Worm (Caenorhabditis elegans): Measurements from ENCODE around the gene F26F2.1.

DNA sequence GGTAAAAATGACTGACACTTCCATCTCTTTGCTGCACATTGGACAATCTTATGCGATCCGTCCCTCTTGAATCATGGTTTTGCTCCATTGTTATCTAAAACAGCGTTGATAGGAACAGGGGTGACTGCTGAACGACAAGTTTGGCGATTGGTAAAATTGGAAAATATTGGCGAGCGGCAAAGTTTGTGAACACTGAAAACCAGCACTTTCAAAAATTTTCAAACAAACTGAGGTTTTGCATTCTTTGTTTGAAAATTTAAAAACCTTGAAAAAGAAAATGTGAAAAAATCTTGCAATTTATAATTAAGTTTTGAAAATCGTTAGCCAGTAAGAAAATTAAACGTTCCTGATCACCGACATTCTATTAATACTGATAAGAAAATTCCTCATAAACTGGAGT is 4.8 kb upstream of the F26F2.1 start, which contains the start of gene F26F2.3:
- TF ChIP-seq nhr-90 (tag; optimal IDR thresholded peaks at IDR 0.05; ENCODE audit: poor library complexity) (no peak), mef-2 (tag; optimal IDR thresholded peaks at IDR 0.05) (no peak), sup-37 (GFP tag; optimal IDR thresholded peaks at IDR 0.05) (no peak), ces-1 (GFP tag; optimal IDR thresholded peaks at IDR 0.05) (no peak), ama-1 (optimal IDR thresholded peaks at IDR 0.05) (no peak), nhr-11 (tag; optimal IDR thresholded peaks at IDR 0.05) (no peak), tbx-2 (tag; optimal IDR thresholded peaks at IDR 0.05) (no peak), mep-1 (tag; optimal IDR thresholded peaks at IDR 0.05) (no peak), unc-130 (tag; optimal IDR thresholded peaks at IDR 0.05) (no peak), lin-13 (GFP tag; optimal IDR thresholded peaks at IDR 0.05) (no peak)

All from whole organism, L1 larva.